Fruit fly (Drosophila melanogaster) whole organism, wandering third instar larva: ENCODE results near the gene Sac1.
A peak's percentile ranks its signal among the peaks of the same experiment; 100 is the strongest.

Experiments
- Abd-B ChIP-seq: fragments of >200 bp; optimal IDR thresholded peaks from 2 replicates; lab custom pipeline; 2017; ENCODE audit warnings: missing biosample characterization, missing genetic modification characterization
- CG32264 ChIP-seq: fragments of 200-800 bp; sonication (Bioruptor generic); optimal IDR thresholded peaks from 2 replicates; lab custom pipeline; 2016; ENCODE audit warnings: missing biosample characterization, missing genetic modification characterization
- CG9705 ChIP-seq: fragments of 200-800 bp; sonication (Bioruptor generic); optimal IDR thresholded peaks from 2 replicates; lab custom pipeline; 2018; ENCODE audit warnings: missing biosample characterization, mild to moderate bottlenecking, missing genetic modification characterization
- Dfd ChIP-seq: fragments of >200 bp; optimal IDR thresholded peaks from 2 replicates; lab custom pipeline; 2017; ENCODE audit warnings: missing biosample characterization, missing genetic modification characterization
- Dif ChIP-seq: fragments of 200-275, 200-300 bp; sonication (Bioruptor generic); optimal IDR thresholded peaks from 2 replicates; lab custom pipeline; 2018; ENCODE audit warnings: missing biosample characterization, missing genetic modification characterization; ENCODE audit not compliant: partially characterized antibody
- HLH106 ChIP-seq: fragments of 200-800 bp; optimal IDR thresholded peaks from 3 replicates; lab custom pipeline; 2019; ENCODE audit warnings: missing biosample characterization, mild to moderate bottlenecking, missing genetic modification characterization, moderate library complexity
- Hnf4 ChIP-seq: fragments of 200-800 bp; sonication (Bioruptor generic); optimal IDR thresholded peaks from 2 replicates; lab custom pipeline; 2016; ENCODE audit warnings: missing biosample characterization, mild to moderate bottlenecking, missing genetic modification characterization
- Hr83 ChIP-seq: fragments of 200-300 bp; sonication (Bioruptor generic); optimal IDR thresholded peaks from 2 replicates; lab custom pipeline; 2016; ENCODE audit warnings: missing biosample characterization, mild to moderate bottlenecking, missing genetic modification characterization, moderate library complexity; ENCODE audit not compliant: poor library complexity, severe bottlenecking
- Jra ChIP-seq: sonication (Bioruptor generic); optimal IDR thresholded peaks from 2 replicates; lab custom pipeline; 2016; ENCODE audit warnings: missing biosample characterization, missing genetic modification characterization
- Mio ChIP-seq: sonication (Bioruptor generic); optimal IDR thresholded peaks from 2 replicates; lab custom pipeline; 2016; ENCODE audit warnings: missing biosample characterization, missing genetic modification characterization
- N ChIP-seq: fragments of >200 bp; optimal IDR thresholded peaks from 2 replicates; lab custom pipeline; 2018; ENCODE audit warnings: missing biosample characterization, missing external identifiers, missing genetic modification characterization
- OdsH ChIP-seq: fragments of 200-800 bp; sonication (Bioruptor generic); optimal IDR thresholded peaks from 2 replicates; lab custom pipeline; 2016; ENCODE audit warnings: missing biosample characterization, mild to moderate bottlenecking, missing genetic modification characterization
- Sp1 ChIP-seq: fragments of 200-800 bp; sonication (Bioruptor generic); optimal IDR thresholded peaks from 3 replicates; lab custom pipeline; 2019; ENCODE audit warnings: missing biosample characterization, mild to moderate bottlenecking, missing genetic modification characterization, moderate library complexity
- Vsx2 ChIP-seq: fragments of 200-300, 225-300 bp; sonication (Bioruptor generic); optimal IDR thresholded peaks from 2 replicates; lab custom pipeline; 2018; ENCODE audit warnings: missing biosample characterization, missing genetic modification characterization; ENCODE audit not compliant: partially characterized antibody
- br ChIP-seq: fragments of 200-800 bp; sonication (Bioruptor generic); optimal IDR thresholded peaks from 2 replicates; lab custom pipeline; 2016; ENCODE audit warnings: missing biosample characterization, missing genetic modification characterization
- brk ChIP-seq: fragments of 200-800 bp; sonication (Bioruptor generic); optimal IDR thresholded peaks from 2 replicates; lab custom pipeline; 2016; ENCODE audit warnings: missing biosample characterization, mild to moderate bottlenecking, missing genetic modification characterization
- dl ChIP-seq, 2 experiments: fragments of 175-275, 200-275 bp in 1 of 2; fragments of 200-275 bp in 1 of 2; sonication (Bioruptor generic); optimal IDR thresholded peaks; lab custom pipeline; 2018; ENCODE audit warnings: mild to moderate bottlenecking in 2 of 2, missing biosample characterization in 2 of 2, missing genetic modification characterization in 2 of 2, moderate library complexity in 2 of 2; ENCODE audit not compliant: partially characterized antibody in 2 of 2, insufficient read depth in 1 of 2
- dmrt93B ChIP-seq: fragments of 200-800 bp; sonication (Bioruptor generic); optimal IDR thresholded peaks from 2 replicates; lab custom pipeline; 2018; ENCODE audit warnings: missing biosample characterization, mild to moderate bottlenecking, missing genetic modification characterization
- dsf ChIP-seq: sonication (Bioruptor generic); optimal IDR thresholded peaks from 2 replicates; lab custom pipeline; 2016; ENCODE audit warnings: missing biosample characterization, missing genetic modification characterization, borderline replicate concordance
- ey ChIP-seq: fragments of 200-800 bp; sonication (Bioruptor generic); optimal IDR thresholded peaks from 2 replicates; lab custom pipeline; 2016; ENCODE audit warnings: missing biosample characterization, missing genetic modification characterization
- foxo ChIP-seq, 2 experiments: fragments of 200-800 bp; sonication (Bioruptor generic); optimal IDR thresholded peaks; 2 replicates in 1 of 2; 3 replicates in 1 of 2; lab custom pipeline; 2016 to 2017; ENCODE audit warnings: missing biosample characterization in 2 of 2, missing genetic modification characterization in 2 of 2
- fru ChIP-seq: fragments of 200-800 bp; sonication (Bioruptor generic); optimal IDR thresholded peaks from 3 replicates; lab custom pipeline; 2016; ENCODE audit warnings: missing biosample characterization, mild to moderate bottlenecking, missing genetic modification characterization
- h ChIP-seq: fragments of 200-800 bp; sonication (Bioruptor generic); optimal IDR thresholded peaks from 3 replicates; lab custom pipeline; 2016; ENCODE audit warnings: missing biosample characterization, mild to moderate bottlenecking, missing genetic modification characterization
- jim ChIP-seq: fragments of 175-275, 200-325 bp; sonication (Bioruptor generic); optimal IDR thresholded peaks from 2 replicates; lab custom pipeline; 2016; ENCODE audit warnings: missing biosample characterization, mild to moderate bottlenecking, missing genetic modification characterization
- lola ChIP-seq: fragments of >200 bp; optimal IDR thresholded peaks from 2 replicates; lab custom pipeline; 2017; ENCODE audit warnings: missing biosample characterization, missing genetic modification characterization
- pan ChIP-seq: fragments of >200 bp; optimal IDR thresholded peaks from 2 replicates; lab custom pipeline; 2017
- psq ChIP-seq: fragments of 200-800 bp; sonication (Bioruptor generic); optimal IDR thresholded peaks from 3 replicates; lab custom pipeline; 2017; ENCODE audit warnings: missing biosample characterization, mild to moderate bottlenecking, missing genetic modification characterization, moderate library complexity
- rgr ChIP-seq: fragments of 200-800 bp; sonication (Bioruptor generic); optimal IDR thresholded peaks from 3 replicates; lab custom pipeline; 2016; ENCODE audit warnings: missing biosample characterization, mild to moderate bottlenecking, missing genetic modification characterization
- sage ChIP-seq: fragments of 200-800 bp; sonication (Bioruptor generic); optimal IDR thresholded peaks from 2 replicates; lab custom pipeline; 2016; ENCODE audit warnings: missing biosample characterization, mild to moderate bottlenecking, missing genetic modification characterization
- sv ChIP-seq: fragments of 200-800 bp; sonication (Bioruptor generic); optimal IDR thresholded peaks from 3 replicates; lab custom pipeline; 2016; ENCODE audit warnings: missing biosample characterization, missing genetic modification characterization
- tai ChIP-seq: sonication (Bioruptor generic); optimal IDR thresholded peaks from 2 replicates; lab custom pipeline; 2016; ENCODE audit warnings: missing biosample characterization, missing genetic modification characterization
- woc ChIP-seq: sonication (Bioruptor generic); optimal IDR thresholded peaks from 2 replicates; lab custom pipeline; 2016; ENCODE audit warnings: missing biosample characterization, mild to moderate bottlenecking, missing genetic modification characterization

Sac1 gene

dm6 chr3L:1212113-1212512 lies 35.5 kb upstream of the Sac1 start:
- TF ChIP-seq lola (GFP tag; lab: Kevin White, UChicago), result no peak
- TF ChIP-seq dl (GFP tag; optimal IDR thresholded peaks at IDR 0.05; lab: Kevin White, UChicago; ENCODE audit: insufficient read depth in 1 of 2, partially characterized antibody in 2 of 2), result no peak
- no peak for TF ChIP-seq ey (GFP tag; lab: Kevin White, UChicago)
- no peak for TF ChIP-seq HLH106 (tag; lab: Kevin White, UChicago)
- TF ChIP-seq Dif (GFP tag; lab: Kevin White, UChicago), result no peak
- TF ChIP-seq br (GFP tag; lab: Kevin White, UChicago), result no peak
- TF ChIP-seq CG9705 (GFP tag; lab: Kevin White, UChicago), result no peak
- TF ChIP-seq OdsH (GFP tag; lab: Kevin White, UChicago), result no peak
- no peak for TF ChIP-seq brk (GFP tag; lab: Kevin White, UChicago)
- no peak for TF ChIP-seq Hnf4
- TF ChIP-seq sage, result no peak
- TF ChIP-seq Vsx2, result no peak
- TF ChIP-seq N (GFP tag; lab: Kevin White, UChicago), result no peak
- no peak for TF ChIP-seq rgr (GFP tag; lab: Kevin White, UChicago)
- no peak for TF ChIP-seq CG32264 (GFP tag; lab: Kevin White, UChicago)
- no peak for TF ChIP-seq sv (GFP tag; lab: Kevin White, UChicago)
- no peak for TF ChIP-seq Mio (GFP tag; lab: Kevin White, UChicago)
- TF ChIP-seq dsf (GFP tag; lab: Kevin White, UChicago), result no peak
- no peak for TF ChIP-seq tai (GFP tag; lab: Kevin White, UChicago)

DNA sequence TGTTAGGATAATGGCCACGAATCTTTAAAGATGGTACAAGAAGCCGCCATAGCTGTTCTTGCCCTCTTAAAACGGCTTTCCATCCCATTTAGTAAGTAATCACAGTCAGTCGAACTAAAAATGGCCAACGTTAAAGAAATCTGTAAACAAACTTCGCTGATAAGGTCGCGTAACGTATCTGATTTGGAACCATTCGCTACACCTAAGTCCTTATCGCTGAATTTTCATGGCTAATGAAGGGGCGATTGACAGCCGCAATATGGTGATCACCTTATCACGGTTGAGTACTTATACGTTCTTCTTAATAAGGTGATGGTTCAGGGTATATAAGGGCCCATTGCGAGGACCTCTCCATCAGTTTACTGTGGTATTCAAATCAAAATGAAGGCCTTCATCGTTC lies 35.0 kb upstream of the Sac1 start, which contains the start of gene LysE:
TSS of gene LysE (plus strand) at position 257 of the 400 bp plus-strand sequence.
- no peak for TF ChIP-seq ey (GFP tag; lab: Kevin White, UChicago)
- TF ChIP-seq CG9705 (GFP tag; lab: Kevin White, UChicago), result no peak
- TF ChIP-seq CG32264 (GFP tag; lab: Kevin White, UChicago), result no peak
- no peak for TF ChIP-seq foxo (GFP tag; optimal IDR thresholded peaks at IDR 0.05; lab: Kevin White, UChicago)
- no peak for TF ChIP-seq Abd-B (GFP tag; lab: Kevin White, UChicago)
- no peak for TF ChIP-seq dmrt93B (GFP tag; lab: Kevin White, UChicago)
- no peak for TF ChIP-seq Mio (GFP tag; lab: Kevin White, UChicago)
- TF ChIP-seq dl (GFP tag; optimal IDR thresholded peaks at IDR 0.05; lab: Kevin White, UChicago; ENCODE audit: insufficient read depth in 1 of 2, partially characterized antibody in 2 of 2), result no peak
- TF ChIP-seq Jra (GFP tag; lab: Kevin White, UChicago), result no peak
- TF ChIP-seq tai (GFP tag; lab: Kevin White, UChicago), result no peak
- TF ChIP-seq psq (GFP tag; lab: Kevin White, UChicago), result no peak
- TF ChIP-seq sage, result no peak
- TF ChIP-seq jim, result no peak
- TF ChIP-seq, all 38 proteins: peak for 0

- TF ChIP-seq Vsx2 (no peak), woc (GFP tag; lab: Kevin White, UChicago) (no peak), Jra (GFP tag; lab: Kevin White, UChicago) (no peak), fru (no peak), Dif (GFP tag; lab: Kevin White, UChicago) (no peak), Abd-B (GFP tag; lab: Kevin White, UChicago) (no peak), OdsH (GFP tag; lab: Kevin White, UChicago) (no peak), Sp1 (GFP tag; lab: Kevin White, UChicago) (no peak), h (GFP tag; lab: Kevin White, UChicago) (no peak), lola (GFP tag; lab: Kevin White, UChicago) (no peak), foxo (GFP tag; optimal IDR thresholded peaks at IDR 0.05; lab: Kevin White, UChicago) (no peak), sage (no peak), CG32264 (GFP tag; lab: Kevin White, UChicago) (no peak), Mio (GFP tag; lab: Kevin White, UChicago) (no peak)
Observed at dm6 chr3L:1216460-1216859, 31.2 kb upstream of the Sac1 start.

dm6 chr3L:1218596-1218995 lies 29.0 kb upstream of the Sac1 start, which contains the start of gene LysP:
LysP (minus strand) TSS chr3L:1218696.
- TF ChIP-seq Vsx2 (no peak), Jra (GFP tag; lab: Kevin White, UChicago) (no peak), Dfd (no peak), br (GFP tag; lab: Kevin White, UChicago) (no peak), h (GFP tag; lab: Kevin White, UChicago) (peak; percentile 4), OdsH (GFP tag; lab: Kevin White, UChicago) (no peak), pan (lab: Kevin White, UChicago) (no peak), tai (GFP tag; lab: Kevin White, UChicago) (no peak), Sp1 (GFP tag; lab: Kevin White, UChicago) (no peak), foxo (GFP tag; optimal IDR thresholded peaks at IDR 0.05; lab: Kevin White, UChicago) (peak in 1 of 2 experiments; percentile 3), Hr83 (GFP tag; lab: Kevin White, UChicago) (no peak)
